Fruit fly (Drosophila melanogaster) S2 (cell line): ENCODE results near the gene CG12057.

ENCODE experiments used
- CG8478 ChIP-seq: fragments of >200 bp; optimal IDR thresholded peaks from 2 replicates; lab custom pipeline; 2018
- CTCF ChIP-seq, 2 experiments: fragments of >200 bp; optimal IDR thresholded peaks; 2 replicates each; lab custom pipeline; 2018

- TF ChIP-seq CTCF (optimal IDR thresholded peaks at IDR 0.05; lab: Kevin White, UChicago) = no peak
- no peak for TF ChIP-seq CG8478 (lab: Kevin White, UChicago)
Observed at dm6 chrX:9155134-9155533, 36.3 kb upstream of the CG12057 start.
